Fruit fly (Drosophila melanogaster) whole organism: ENCODE data around the gene Alg10.

Source experiments
- CG8478 ChIP-seq: fragments of >200 bp; optimal IDR thresholded peaks from 2 replicates; lab custom pipeline; 2018; ENCODE audit warnings: inconsistent platforms
- Dll ChIP-seq: fragments of >200 bp; optimal IDR thresholded peaks from 2 replicates; lab custom pipeline; 2017
- EcR ChIP-seq, 2 experiments: fragments of >200 bp; optimal IDR thresholded peaks; 2 replicates each; lab custom pipeline; 2017; ENCODE audit warnings: missing biosample characterization in 2 of 2, missing genetic modification characterization in 2 of 2, missing genetic modification reagents in 2 of 2
- pan ChIP-seq: fragments of >200 bp; optimal IDR thresholded peaks from 2 replicates; lab custom pipeline; 2017
- psq ChIP-seq: fragments of >200 bp; optimal IDR thresholded peaks from 2 replicates; lab custom pipeline; 2017
- usp ChIP-seq: fragments of >200 bp; optimal IDR thresholded peaks from 2 replicates; lab custom pipeline; 2017; ENCODE audit warnings: missing biosample characterization, missing genetic modification characterization, mixed read lengths

Alg10 gene

DNA sequence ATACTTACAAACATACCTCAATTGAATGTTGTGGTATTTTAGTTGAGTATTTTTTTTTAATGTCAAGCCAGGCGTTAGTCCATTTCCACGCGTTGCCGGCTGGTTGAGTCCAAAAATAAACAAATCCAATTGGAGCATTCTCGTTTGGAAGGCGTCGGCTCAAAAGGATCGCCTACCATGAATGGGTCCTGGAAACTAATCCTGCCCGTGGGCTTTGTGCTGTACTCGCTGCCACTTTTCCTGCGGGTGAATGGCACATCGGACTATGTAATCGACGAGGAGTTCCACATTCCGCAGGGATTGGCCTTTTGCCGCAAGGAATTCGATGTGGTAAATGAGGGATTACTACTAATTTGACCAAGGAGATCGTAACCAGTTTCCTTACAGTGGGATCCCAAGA is at the start of gene Alg10:
Gene Alg10, plus strand, starts transcription at position 73 of the 400 bp plus-strand sequence.
- no peak for TF ChIP-seq usp
- TF ChIP-seq pan, result no peak
- TF ChIP-seq Dll (lab: Kevin White, UChicago), result no peak
- no peak for TF ChIP-seq EcR (GFP tag; optimal IDR thresholded peaks at IDR 0.05; lab: Kevin White, UChicago)
- TF ChIP-seq CG8478, result no peak
- no peak for TF ChIP-seq psq (lab: Kevin White, UChicago)

DNA sequence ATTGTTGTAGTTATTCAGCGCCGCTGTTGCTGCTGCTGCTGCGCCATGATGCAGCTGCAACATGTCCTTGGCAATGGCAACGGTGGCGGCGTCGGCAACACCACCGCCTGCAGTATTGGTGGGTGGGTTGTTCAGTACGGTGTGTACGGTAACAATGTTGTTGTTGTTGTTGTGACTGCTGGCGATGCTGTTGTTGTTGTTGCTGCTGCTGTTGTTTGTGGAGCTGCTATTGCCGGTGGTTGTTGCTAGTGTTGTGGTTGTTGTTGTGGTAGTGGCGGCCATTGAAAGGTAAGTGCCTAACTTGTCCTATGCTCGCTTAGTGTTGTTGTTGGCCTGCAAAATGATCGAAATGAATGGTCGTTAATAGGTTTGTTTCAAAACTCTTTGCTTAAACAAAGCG is 47.0 kb upstream of the Alg10 start:
- no peak for TF ChIP-seq CG8478
- no peak for TF ChIP-seq usp
- no peak for TF ChIP-seq pan
- no peak for TF ChIP-seq Dll (lab: Kevin White, UChicago)
- TF ChIP-seq EcR (GFP tag; optimal IDR thresholded peaks at IDR 0.05; lab: Kevin White, UChicago), result no peak
- no peak for TF ChIP-seq psq (lab: Kevin White, UChicago)

DNA sequence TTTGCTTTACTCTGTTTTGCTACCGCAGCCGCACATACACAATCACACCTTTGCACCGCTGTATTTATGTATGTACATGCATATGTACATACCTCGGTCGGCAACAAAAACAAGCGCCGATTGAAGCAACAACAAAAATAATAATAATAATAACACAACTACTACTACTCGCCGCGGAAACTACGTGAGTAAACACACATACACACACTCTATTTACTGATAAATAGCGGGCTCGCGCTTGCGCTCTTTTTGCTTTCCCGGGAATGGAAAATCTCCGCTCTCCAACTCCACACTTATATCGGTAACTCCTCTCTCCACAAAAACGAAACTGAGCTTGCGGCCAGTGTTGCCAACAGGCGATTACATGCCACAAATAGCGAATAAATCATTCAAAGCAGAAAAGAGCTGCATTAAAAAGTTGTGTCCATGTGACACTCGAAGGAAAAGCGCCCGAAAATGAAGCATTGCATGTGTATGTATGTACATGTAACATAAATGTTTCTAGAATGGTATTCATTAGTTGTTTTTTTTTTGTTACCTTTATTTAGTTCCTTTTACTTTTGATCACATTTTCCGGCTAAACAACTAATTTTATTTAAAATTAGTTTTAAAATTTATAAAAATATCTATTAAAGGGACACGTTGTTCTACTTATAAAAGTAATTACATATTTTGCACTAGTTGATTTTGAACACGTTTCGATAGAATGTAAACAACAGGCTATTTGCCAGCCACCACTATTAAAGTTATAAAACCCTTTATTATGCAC is 46.0 kb upstream of the Alg10 start:
- no peak for TF ChIP-seq psq (lab: Kevin White, UChicago)
- TF ChIP-seq usp, result no peak
- no peak for TF ChIP-seq pan
- peak; percentile 22 for TF ChIP-seq Dll (lab: Kevin White, UChicago)
- TF ChIP-seq CG8478, result no peak

DNA sequence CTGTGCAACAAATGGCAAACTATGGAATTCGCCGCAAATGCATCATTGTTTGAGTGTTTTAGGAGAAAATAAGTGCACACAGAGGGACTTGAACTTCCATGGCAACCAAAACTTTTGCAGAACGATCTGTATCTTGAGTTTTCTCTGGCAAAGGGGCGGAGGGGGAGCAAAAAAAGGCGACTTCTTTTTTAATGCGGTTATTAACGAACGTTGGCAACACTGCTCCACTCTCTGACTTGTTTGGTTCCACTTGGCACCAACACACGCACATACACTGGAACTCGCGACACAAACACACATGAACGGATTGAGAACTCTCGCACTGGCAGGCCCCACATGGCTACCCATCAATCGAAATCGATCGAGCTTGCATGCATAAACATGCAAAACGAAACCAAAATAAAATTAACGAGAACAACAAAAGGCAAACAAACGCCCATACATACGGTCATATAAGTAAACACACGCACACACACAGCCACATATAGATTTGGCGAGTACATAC is 45.3 kb upstream of the Alg10 start:
- TF ChIP-seq Dll (lab: Kevin White, UChicago) (no peak), pan (no peak), EcR (GFP tag; optimal IDR thresholded peaks at IDR 0.05; lab: Kevin White, UChicago) (no peak), CG8478 (no peak), usp (no peak), psq (lab: Kevin White, UChicago) (no peak)

DNA sequence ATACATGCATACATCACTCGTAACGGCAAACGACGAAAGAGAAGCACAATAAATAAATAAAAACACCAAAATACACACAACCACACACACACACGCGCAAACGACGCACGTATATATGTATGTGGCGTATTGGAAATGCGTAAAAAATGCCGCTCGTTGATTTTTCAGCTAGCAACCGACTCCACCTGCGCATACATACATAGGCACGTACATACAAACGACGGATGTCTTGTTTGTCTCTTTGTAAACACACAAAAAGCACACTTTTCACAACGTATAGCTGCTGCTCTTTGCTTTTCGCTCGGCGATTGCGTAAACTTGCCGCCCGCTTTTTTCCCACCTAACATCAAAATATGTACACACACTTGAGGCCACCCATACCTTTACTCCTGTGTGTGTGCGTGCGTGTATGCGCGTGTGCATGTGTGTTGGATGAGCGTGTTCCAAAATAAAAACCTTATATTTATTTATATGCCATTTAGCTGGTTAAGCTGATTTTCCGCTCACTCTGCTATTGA is 44.8 kb upstream of the Alg10 start:
- TF ChIP-seq CG8478 (no peak), EcR (GFP tag; optimal IDR thresholded peaks at IDR 0.05; lab: Kevin White, UChicago) (no peak), usp (no peak), pan (no peak), Dll (lab: Kevin White, UChicago) (no peak), psq (lab: Kevin White, UChicago) (no peak)

DNA sequence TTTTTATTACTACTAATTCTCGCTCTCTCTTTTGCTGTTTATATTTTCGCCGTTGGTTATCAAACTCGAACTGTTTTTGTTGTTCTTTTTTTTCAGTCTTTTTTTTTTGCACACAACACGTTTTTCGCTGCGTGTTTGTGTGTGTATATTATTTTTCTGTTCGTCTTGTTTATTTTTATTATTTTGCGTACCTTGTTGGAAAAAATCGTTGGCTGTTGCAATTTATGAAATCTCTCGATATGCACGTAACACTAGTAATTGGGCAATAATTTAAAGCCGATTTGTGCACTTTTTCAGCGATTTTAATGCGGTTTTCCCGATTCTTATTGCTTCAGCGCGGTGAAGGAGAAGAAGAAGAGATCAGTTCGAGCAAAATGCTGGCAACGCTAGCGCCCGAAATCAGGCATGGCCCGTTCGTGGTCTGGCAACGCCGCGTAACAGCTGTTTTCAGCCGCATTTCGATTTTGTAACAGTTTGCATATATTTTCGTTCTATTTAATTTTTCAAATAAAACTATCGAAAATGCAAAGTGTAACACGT is 44.3 kb upstream of the Alg10 start, which contains the start of the genes FoxK and mRpL2:
Gene FoxK, minus strand, starts transcription at position 365 of the 540 bp plus-strand sequence.
Gene mRpL2, plus strand, starts transcription at position 429 of the 540 bp plus-strand sequence.
- TF ChIP-seq CG8478, result no peak
- TF ChIP-seq Dll (lab: Kevin White, UChicago), result no peak
- no peak for TF ChIP-seq EcR (GFP tag; optimal IDR thresholded peaks at IDR 0.05; lab: Kevin White, UChicago)
- TF ChIP-seq usp, result no peak
- no peak for TF ChIP-seq pan
- no peak for TF ChIP-seq psq (lab: Kevin White, UChicago)

DNA sequence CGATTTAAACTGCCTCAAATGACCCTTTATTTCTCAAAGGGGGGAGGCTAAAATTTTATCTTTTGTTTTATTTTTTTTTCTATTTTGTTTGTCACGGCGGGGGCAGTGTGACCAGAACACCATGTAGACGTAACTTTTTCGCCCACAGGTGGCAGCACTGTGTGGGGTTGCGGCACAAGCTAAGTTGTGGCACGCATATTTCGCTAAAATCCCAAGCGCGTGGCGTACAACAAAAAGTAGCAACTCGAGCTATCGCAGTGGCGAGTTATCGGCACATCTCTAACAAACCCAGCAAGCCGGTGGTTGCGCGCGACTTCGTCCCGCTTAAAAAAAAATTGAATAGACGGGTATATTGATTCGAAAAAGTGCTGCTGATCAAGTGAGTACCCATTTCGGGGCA is 41.7 kb upstream of the Alg10 start, which contains the start of the genes Ufd1 and NaPi-III:
Gene Ufd1, minus strand, starts transcription at position 129 of the 400 bp plus-strand sequence.
Gene NaPi-III, plus strand, starts transcription at position 261 of the 400 bp plus-strand sequence.
- TF ChIP-seq pan (no peak), usp (no peak), EcR (GFP tag; optimal IDR thresholded peaks at IDR 0.05; lab: Kevin White, UChicago) (no peak), CG8478 (no peak), psq (lab: Kevin White, UChicago) (no peak), Dll (lab: Kevin White, UChicago) (no peak)

DNA sequence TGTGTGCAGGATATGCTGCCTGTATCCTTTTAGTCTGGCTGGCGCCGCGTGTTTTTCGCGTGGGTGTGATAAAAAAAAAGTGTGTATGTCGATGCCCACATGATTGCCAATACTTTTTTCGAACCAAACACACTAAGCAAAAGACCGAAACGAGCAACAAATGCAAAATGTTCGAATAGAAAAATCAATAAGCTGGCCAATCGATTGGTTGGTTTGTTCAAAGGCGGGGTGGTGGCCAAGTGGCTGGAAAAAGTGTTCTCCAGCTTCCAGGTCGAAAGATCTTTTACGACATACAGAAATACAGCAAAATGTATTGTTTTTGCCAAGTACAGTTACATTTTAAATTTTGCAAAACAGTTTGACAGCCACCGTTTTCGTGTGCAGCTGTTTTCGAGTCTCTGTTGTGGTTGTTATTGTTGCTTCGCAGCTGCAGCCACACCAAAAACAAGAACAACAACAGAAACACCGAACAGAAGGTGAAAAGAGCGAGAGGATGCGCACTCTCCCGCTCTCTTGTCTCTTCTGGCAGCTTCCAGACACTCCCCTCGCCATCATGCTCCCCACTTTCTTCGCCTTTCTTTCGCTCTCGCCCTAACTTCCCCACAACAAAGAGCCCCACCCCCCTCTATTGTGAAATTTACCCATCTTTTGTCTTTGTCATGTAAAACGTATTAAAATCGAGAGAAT is 41.0 kb upstream of the Alg10 start:
- TF ChIP-seq Dll (lab: Kevin White, UChicago) (peak; percentile 90), pan (no peak)

DNA sequence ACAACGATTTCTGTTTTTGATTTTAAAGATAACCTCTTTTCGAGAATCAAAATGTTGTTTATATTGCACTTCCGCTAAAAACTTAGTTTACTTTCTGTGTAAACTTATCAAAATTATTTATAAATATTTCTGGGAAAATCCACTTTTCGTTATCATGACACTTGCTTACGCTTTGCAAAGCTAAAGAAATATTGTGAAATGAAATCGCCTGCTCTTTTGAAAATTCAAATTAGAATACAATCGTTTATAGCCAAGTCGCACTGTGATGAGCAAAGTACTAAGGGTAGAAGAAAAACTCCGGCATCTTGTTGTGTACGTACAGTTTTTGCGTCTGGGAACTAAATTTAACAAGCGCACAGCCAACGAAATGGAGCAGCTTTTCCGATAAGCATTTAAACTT is 40.3 kb upstream of the Alg10 start:
- TF ChIP-seq Dll (lab: Kevin White, UChicago), result no peak
- no peak for TF ChIP-seq CG8478
- TF ChIP-seq usp, result no peak
- no peak for TF ChIP-seq psq (lab: Kevin White, UChicago)
- TF ChIP-seq pan, result no peak
- TF ChIP-seq EcR (GFP tag; optimal IDR thresholded peaks at IDR 0.05; lab: Kevin White, UChicago), result no peak

DNA sequence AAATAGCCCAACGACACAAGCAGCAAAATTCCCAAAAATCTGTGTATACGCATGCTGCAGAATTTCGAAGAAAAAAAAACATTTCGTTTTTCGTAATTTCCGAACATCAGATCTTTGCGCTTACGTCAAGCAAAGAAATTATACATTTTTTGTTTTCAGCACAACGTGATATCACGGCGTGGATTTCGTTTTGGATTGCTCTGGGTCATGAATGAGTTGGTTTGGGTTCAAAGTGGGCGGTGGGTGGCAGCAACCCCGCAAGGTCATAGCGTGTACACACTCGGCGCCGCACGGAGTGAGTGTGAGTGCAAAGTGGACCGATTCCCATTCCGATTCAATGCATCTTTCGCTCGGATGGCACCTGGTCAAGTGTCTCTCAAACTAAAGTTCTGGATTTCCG is 39.9 kb upstream of the Alg10 start:
- TF ChIP-seq pan (no peak), CG8478 (no peak), Dll (lab: Kevin White, UChicago) (no peak), psq (lab: Kevin White, UChicago) (no peak), EcR (GFP tag; optimal IDR thresholded peaks at IDR 0.05; lab: Kevin White, UChicago) (no peak), usp (no peak)

DNA sequence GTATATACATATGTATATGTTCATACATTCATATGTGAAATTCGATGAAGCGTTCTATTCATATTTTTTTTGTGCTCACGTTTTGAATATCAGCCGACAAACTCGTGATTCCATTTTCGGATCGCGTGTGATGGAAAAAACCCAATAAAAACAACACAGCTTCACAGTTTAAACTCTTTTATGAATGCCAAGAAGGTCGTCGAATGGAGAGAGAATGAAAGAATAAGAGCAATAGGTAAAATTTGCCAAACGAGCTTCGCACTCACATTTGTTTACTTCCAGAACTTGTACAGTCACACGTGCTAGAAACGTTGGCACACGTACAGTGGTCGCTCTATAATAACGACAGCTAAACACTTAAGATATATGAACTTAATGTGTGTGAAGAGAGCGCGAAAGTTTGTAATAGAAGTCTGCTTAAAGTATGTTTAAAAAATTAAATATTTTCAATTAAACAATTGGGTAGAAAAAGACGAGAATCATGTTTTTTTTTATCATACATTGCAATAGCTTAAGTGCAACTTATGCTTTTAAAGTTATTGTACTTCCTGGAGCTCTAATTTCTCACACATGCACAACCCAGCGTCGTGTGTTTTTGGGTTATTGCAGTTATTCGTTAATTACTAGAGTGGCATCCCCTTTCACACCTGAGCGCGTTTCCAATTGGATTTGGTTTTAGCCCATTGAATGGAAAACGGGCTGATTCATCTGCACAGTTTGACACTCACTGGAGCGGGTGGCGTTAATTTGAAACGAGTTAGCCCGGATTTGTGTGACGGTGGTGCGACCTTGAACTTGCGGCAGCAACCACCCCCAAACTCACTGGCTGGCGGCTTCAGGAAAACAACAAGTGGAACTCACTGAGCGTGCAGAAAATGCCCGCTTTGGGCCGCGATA is 38.9 kb upstream of the Alg10 start:
- TF ChIP-seq CG8478, result no peak
- no peak for TF ChIP-seq pan
- no peak for TF ChIP-seq usp
- no peak for TF ChIP-seq Dll (lab: Kevin White, UChicago)
- no peak for TF ChIP-seq EcR (GFP tag; optimal IDR thresholded peaks at IDR 0.05; lab: Kevin White, UChicago)
- no peak for TF ChIP-seq psq (lab: Kevin White, UChicago)
